Worm (Caenorhabditis elegans) whole organism, midembryonic: Measurements from ENCODE around the gene zfp-1.
A peak's percentile ranks its signal among the peaks of the same experiment; 100 is the strongest.

Experiments used
- T22C8.4 ChIP-seq: fragments of 200-800 bp; sonication (Bioruptor generic); IDR thresholded peaks from 2 replicates; pipeline ENCODE4 v1.3.6; 2022; ENCODE audit warnings: missing genetic modification characterization, missing compliant biosample characterization
- cog-1 ChIP-seq: sonication (generic microtip); optimal IDR thresholded peaks from 2 replicates; lab custom pipeline; 2016; ENCODE audit warnings: missing genetic modification characterization, missing compliant biosample characterization
- flt-1 ChIP-seq: fragments of 200-800 bp; sonication (Bioruptor generic); IDR thresholded peaks from 2 replicates; pipeline ENCODE4 v1.3.6; 2022; ENCODE audit warnings: missing genetic modification characterization, missing compliant biosample characterization
- klf-2 ChIP-seq: fragments of 200-800 bp; sonication (Bioruptor generic); conservative IDR thresholded peaks from 2 replicates; pipeline ENCODE4 v1.3.6; 2022; ENCODE audit warnings: missing genetic modification reagents, missing genetic modification characterization, missing compliant biosample characterization
- med-1 ChIP-seq: sonication (generic microtip); optimal IDR thresholded peaks from 2 replicates; lab custom pipeline; 2017; ENCODE audit warnings: missing genetic modification characterization, mild to moderate bottlenecking, missing compliant biosample characterization, antibody characterized with exemption, missing genetic modification reagents; ENCODE audit not compliant: insufficient read depth
- ref-1 ChIP-seq: fragments of 200-800 bp; sonication (Bioruptor generic); conservative IDR thresholded peaks from 2 replicates; pipeline ENCODE4 v1.3.6; 2022; ENCODE audit warnings: missing genetic modification reagents, missing genetic modification characterization, missing compliant biosample characterization
- tab-1 ChIP-seq: fragments of 200-800 bp; sonication (Bioruptor generic); IDR thresholded peaks from 2 replicates; pipeline ENCODE4 v1.3.6; 2022; ENCODE audit warnings: missing genetic modification characterization, missing compliant biosample characterization
- ztf-23 ChIP-seq: fragments of 200-800 bp; sonication (Bioruptor generic); IDR thresholded peaks from 2 replicates; pipeline ENCODE4 v1.3.6; 2022; ENCODE audit warnings: missing genetic modification reagents, missing genetic modification characterization, missing compliant biosample characterization
- ztf-29 ChIP-seq: fragments of 200-800 bp; sonication (Bioruptor generic); IDR thresholded peaks from 2 replicates; pipeline ENCODE4 v1.3.6; 2022; ENCODE audit warnings: missing genetic modification reagents, missing genetic modification characterization, missing compliant biosample characterization

Gene zfp-1

ce11 chrIII:8762016-8762415 is 29.3 kb upstream of the zfp-1 start:
- TF ChIP-seq ztf-29 (GFP tag; lab: Robert Waterston, UW) (no peak), ztf-23 (GFP tag; lab: Robert Waterston, UW) (no peak), cog-1 (tag; lab: Kevin White, UChicago) (no peak), klf-2 (GFP tag; lab: Robert Waterston, UW) (no peak), med-1 (GFP tag; lab: Kevin White, UChicago) (no peak), flt-1 (no peak)

ce11 chrIII:8763111-8763510 is 28.2 kb upstream of the zfp-1 start:
- no peak for TF ChIP-seq klf-2 (GFP tag; lab: Robert Waterston, UW)
- no peak for TF ChIP-seq ztf-23 (GFP tag; lab: Robert Waterston, UW)

ce11 chrIII:8765030-8765429 is 26.3 kb upstream of the zfp-1 start:
- TF ChIP-seq med-1 (GFP tag; lab: Kevin White, UChicago) (no peak), tab-1 (no peak), T22C8.4 (GFP tag; lab: Robert Waterston, UW) (no peak), klf-2 (GFP tag; lab: Robert Waterston, UW) (no peak), ref-1 (GFP tag; lab: Robert Waterston, UW) (no peak), ztf-29 (GFP tag; lab: Robert Waterston, UW) (no peak), flt-1 (no peak), ztf-23 (GFP tag; lab: Robert Waterston, UW) (no peak), cog-1 (tag; lab: Kevin White, UChicago) (no peak)

- TF ChIP-seq tab-1 (no peak), med-1 (GFP tag; lab: Kevin White, UChicago) (no peak), klf-2 (GFP tag; lab: Robert Waterston, UW) (no peak), flt-1 (no peak), ztf-29 (GFP tag; lab: Robert Waterston, UW) (no peak), T22C8.4 (GFP tag; lab: Robert Waterston, UW) (no peak), cog-1 (tag; lab: Kevin White, UChicago) (no peak), ref-1 (GFP tag; lab: Robert Waterston, UW) (no peak), ztf-23 (GFP tag; lab: Robert Waterston, UW) (no peak)
Observed at ce11 chrIII:8766467-8766866, 24.9 kb upstream of the zfp-1 start.

- TF ChIP-seq cog-1 (tag; lab: Kevin White, UChicago) (no peak), ztf-29 (GFP tag; lab: Robert Waterston, UW) (no peak), ref-1 (GFP tag; lab: Robert Waterston, UW) (no peak), med-1 (GFP tag; lab: Kevin White, UChicago) (no peak)
Observed at ce11 chrIII:8767292-8767829, 24.0 kb upstream of the zfp-1 start, which contains the start of gene mig-22. TSS of gene mig-22 (minus strand) at chrIII:8767342.

- TF ChIP-seq T22C8.4 (GFP tag; lab: Robert Waterston, UW) (peak; percentile 71), ztf-23 (GFP tag; lab: Robert Waterston, UW) (peak; percentile 88), med-1 (GFP tag; lab: Kevin White, UChicago) (peak; percentile 94), ref-1 (GFP tag; lab: Robert Waterston, UW) (no peak), cog-1 (tag; lab: Kevin White, UChicago) (peak; percentile 71), ztf-29 (GFP tag; lab: Robert Waterston, UW) (peak; percentile 75), klf-2 (GFP tag; lab: Robert Waterston, UW) (peak; percentile 76), tab-1 (peak; percentile 87), flt-1 (peak; percentile 90)
Observed at ce11 chrIII:8767889-8768361, 23.4 kb upstream of the zfp-1 start, which contains the start of gene mtss-1. TSS of gene mtss-1 (plus strand) at chrIII:8768311.

- no peak for TF ChIP-seq med-1 (GFP tag; lab: Kevin White, UChicago)
- TF ChIP-seq tab-1, result no peak
- no peak for TF ChIP-seq klf-2 (GFP tag; lab: Robert Waterston, UW)
- TF ChIP-seq T22C8.4 (GFP tag; lab: Robert Waterston, UW), result peak; percentile 50; the same call in 1 of the 2 replicates
- TF ChIP-seq ztf-23 (GFP tag; lab: Robert Waterston, UW), result no peak
- TF ChIP-seq ref-1 (GFP tag; lab: Robert Waterston, UW), result no peak
Observed at ce11 chrIII:8769253-8769652, 22.1 kb upstream of the zfp-1 start, which contains the start of gene K02D10.1. TSS of gene K02D10.1 (plus strand) at chrIII:8769536.

ce11 chrIII:8770243-8770642 is 21.1 kb upstream of the zfp-1 start:
- no peak for TF ChIP-seq tab-1
- no peak for TF ChIP-seq ztf-23 (GFP tag; lab: Robert Waterston, UW)
- TF ChIP-seq flt-1, result no peak

- TF ChIP-seq ztf-23 (GFP tag; lab: Robert Waterston, UW), result no peak
- TF ChIP-seq med-1 (GFP tag; lab: Kevin White, UChicago), result no peak
- no peak for TF ChIP-seq flt-1
- no peak for TF ChIP-seq klf-2 (GFP tag; lab: Robert Waterston, UW)
- TF ChIP-seq cog-1 (tag; lab: Kevin White, UChicago), result no peak
- TF ChIP-seq tab-1, result no peak
- no peak for TF ChIP-seq T22C8.4 (GFP tag; lab: Robert Waterston, UW)
- no peak for TF ChIP-seq ref-1 (GFP tag; lab: Robert Waterston, UW)
- no peak for TF ChIP-seq ztf-29 (GFP tag; lab: Robert Waterston, UW)
Observed at ce11 chrIII:8771162-8771561, 20.2 kb upstream of the zfp-1 start, which contains the start of gene K02D10.2. TSS of gene K02D10.2 (minus strand) at chrIII:8771262.

ce11 chrIII:8771851-8772250 is 19.5 kb upstream of the zfp-1 start, which contains the start of gene K02D10.3:
TSS of gene K02D10.3 (minus strand) at chrIII:8771951.
- TF ChIP-seq ztf-29 (GFP tag; lab: Robert Waterston, UW), result no peak
- no peak for TF ChIP-seq med-1 (GFP tag; lab: Kevin White, UChicago)
- no peak for TF ChIP-seq T22C8.4 (GFP tag; lab: Robert Waterston, UW)
- TF ChIP-seq tab-1, result no peak
- TF ChIP-seq klf-2 (GFP tag; lab: Robert Waterston, UW), result no peak
- TF ChIP-seq ztf-23 (GFP tag; lab: Robert Waterston, UW), result no peak
